Worm (Caenorhabditis elegans) whole organism, young adult: ENCODE data around the gene F41E6.1.

Source experiments
- D2030.7 ChIP-seq: fragments of 200-800 bp; sonication (Bioruptor generic); IDR thresholded peaks from 2 replicates; pipeline ENCODE4 v1.3.6; 2022; ENCODE audit warnings: missing genetic modification reagents, missing genetic modification characterization, missing compliant biosample characterization
- F10E7.11 ChIP-seq: sonication (generic microtip); optimal IDR thresholded peaks from 2 replicates; lab custom pipeline; 2017; ENCODE audit warnings: mild to moderate bottlenecking, missing genetic modification characterization, moderate library complexity, missing compliant biosample characterization
- F22D6.2 ChIP-seq: sonication (generic microtip); optimal IDR thresholded peaks from 2 replicates; lab custom pipeline; 2016; ENCODE audit warnings: mild to moderate bottlenecking, missing genetic modification characterization, missing compliant biosample characterization
- Y53F4B.3 ChIP-seq: fragments of 200-800 bp; sonication (Bioruptor generic); IDR thresholded peaks from 2 replicates; pipeline ENCODE4 v1.3.6; 2022; ENCODE audit warnings: missing genetic modification reagents, missing genetic modification characterization, missing compliant biosample characterization
- efl-1 ChIP-seq: fragments of 150-350 bp; optimal IDR thresholded peaks from 2 replicates; lab custom pipeline; 2014; ENCODE audit warnings: missing biosample characterization, missing genetic modification reagents, missing genetic modification characterization
- hlh-26 ChIP-seq: fragments of 200-800 bp; sonication (Bioruptor generic); conservative IDR thresholded peaks from 2 replicates; pipeline ENCODE4 v1.3.6; 2022; ENCODE audit warnings: missing genetic modification reagents, missing genetic modification characterization, missing compliant biosample characterization
- mcd-1 ChIP-seq: fragments of 200-800 bp; sonication (Bioruptor generic); IDR thresholded peaks from 2 replicates; pipeline ENCODE4 v1.3.6; 2022; ENCODE audit warnings: missing genetic modification reagents, missing genetic modification characterization, missing compliant biosample characterization
- nhr-120 ChIP-seq: fragments of 200-800 bp; sonication (Bioruptor generic); IDR thresholded peaks from 2 replicates; pipeline ENCODE4 v1.3.6; 2022; ENCODE audit warnings: missing genetic modification characterization, missing compliant biosample characterization
- pha-4 ChIP-seq: fragments of 150-350 bp; sonication (generic microtip); optimal IDR thresholded peaks from 2 replicates; lab custom pipeline; 2014; ENCODE audit warnings: missing biosample characterization, missing genetic modification reagents, missing genetic modification characterization
- sea-2 ChIP-seq: fragments of 200-800 bp; sonication (Bioruptor generic); IDR thresholded peaks from 2 replicates; pipeline ENCODE4 v1.3.6; 2022; ENCODE audit warnings: missing genetic modification characterization, missing compliant biosample characterization
- snpc-4 ChIP-seq, 5 experiments: fragments of 150-350 bp in 1 of 5; sonication (generic microtip) in 4 of 5; optimal IDR thresholded peaks; 2 replicates each; lab custom pipeline; 2014 to 2018; ENCODE audit warnings: missing genetic modification characterization in 5 of 5, missing biosample characterization in 3 of 5, antibody characterized with exemption in 2 of 5, mild to moderate bottlenecking in 2 of 5, missing compliant biosample characterization in 2 of 5, missing genotype in 2 of 5, moderate library complexity in 2 of 5, missing genetic modification reagents in 1 of 5
- tbp1 ChIP-seq: fragments of 200-800 bp; sonication (Bioruptor generic); optimal IDR thresholded peaks from 2 replicates; lab custom pipeline; 2018; ENCODE audit warnings: mild to moderate bottlenecking, missing genetic modification characterization, missing compliant biosample characterization

ce11 chrV:8667230-8668021 is 45.0 kb downstream of the F41E6.1 start:
- TF ChIP-seq D2030.7 = no peak
- no peak for TF ChIP-seq pha-4 (tag; lab: Kevin White, UChicago)
- no peak for TF ChIP-seq hlh-26
- no peak for TF ChIP-seq mcd-1 (GFP tag; lab: Robert Waterston, UW)
- TF ChIP-seq tbp1 = no peak
- TF ChIP-seq sea-2 = no peak
- TF ChIP-seq F10E7.11 (tag; lab: Kevin White, UChicago) = no peak
- TF ChIP-seq Y53F4B.3 = no peak
- no peak for TF ChIP-seq efl-1
- no peak for TF ChIP-seq snpc-4 (GFP tag; optimal IDR thresholded peaks at IDR 0.05; lab: Kevin White, UChicago)
- no peak for TF ChIP-seq snpc-4 (tag; optimal IDR thresholded peaks at IDR 0.05; lab: Kevin White, UChicago)
- no peak for TF ChIP-seq nhr-120 (GFP tag; lab: Robert Waterston, UW)
- no peak for TF ChIP-seq F22D6.2
